Worm (Caenorhabditis elegans): ENCODE data around the gene Y6D1A.1.
A peak's percentile ranks its signal among the peaks of the same experiment; 100 is the strongest.

Y6D1A.1 gene

DNA sequence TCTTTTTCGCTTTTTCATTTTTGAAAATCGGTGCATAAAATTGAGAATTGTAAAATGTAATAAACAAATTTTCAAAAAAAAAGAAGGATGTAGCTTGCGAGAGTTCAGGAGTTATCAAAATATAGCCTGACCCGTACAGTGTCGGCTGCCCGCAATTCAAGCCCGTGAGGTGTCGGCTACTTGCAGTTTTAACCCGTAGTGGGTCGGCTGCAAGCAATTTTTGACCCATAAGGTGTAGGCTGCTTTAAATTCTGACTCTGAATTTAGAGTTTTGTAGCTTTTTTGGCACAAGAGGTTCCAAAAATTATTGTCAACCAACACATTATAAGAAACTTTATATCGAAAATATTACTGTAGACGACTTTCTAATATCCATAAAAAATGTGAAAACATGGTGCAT is 22.5 kb upstream of the Y6D1A.1 start:
- TF ChIP-seq nhr-10 (tag; optimal IDR thresholded peaks at IDR 0.05), result no peak
- peak; percentile 57 for TF ChIP-seq ama-1 (optimal IDR thresholded peaks at IDR 0.05)
- TF ChIP-seq sma-3 (GFP tag; optimal IDR thresholded peaks at IDR 0.05), result no peak
- peak; percentile 18 for TF ChIP-seq snpc-4 (tag; optimal IDR thresholded peaks at IDR 0.05)
- peak; percentile 52 for TF ChIP-seq nhr-21 (tag; optimal IDR thresholded peaks at IDR 0.05)
- no peak for TF ChIP-seq ZK546.5 (tag; optimal IDR thresholded peaks at IDR 0.05)
- no peak for TF ChIP-seq unc-39 (tag; optimal IDR thresholded peaks at IDR 0.05)
- no peak for TF ChIP-seq nhr-6 (tag; optimal IDR thresholded peaks at IDR 0.05)
- no peak for TF ChIP-seq ztf-1 (GFP tag; conservative IDR thresholded peaks at IDR 0.05)
- TF ChIP-seq sem-4 (tag; optimal IDR thresholded peaks at IDR 0.05), result no peak
- TF ChIP-seq gmeb-1 (tag; optimal IDR thresholded peaks at IDR 0.05), result no peak
- TF ChIP-seq nhr-129 (tag; optimal IDR thresholded peaks at IDR 0.05), result no peak
- TF ChIP-seq nhr-237 (tag; optimal IDR thresholded peaks at IDR 0.05), result no peak
- TF ChIP-seq peb-1 (tag; optimal IDR thresholded peaks at IDR 0.05), result no peak
- TF ChIP-seq C34F6.9 (tag; optimal IDR thresholded peaks at IDR 0.05), result no peak
- no peak for TF ChIP-seq nhr-12 (tag; optimal IDR thresholded peaks at IDR 0.05)
- no peak for TF ChIP-seq unc-55 (GFP tag; optimal IDR thresholded peaks at IDR 0.05)
- TF ChIP-seq mdl-1 (tag; optimal IDR thresholded peaks at IDR 0.05), result no peak
- TF ChIP-seq ztf-11 (tag; optimal IDR thresholded peaks at IDR 0.05), result no peak
- no peak for TF ChIP-seq mab-5 (tag; optimal IDR thresholded peaks at IDR 0.05)
- no peak for TF ChIP-seq unc-62 (GFP tag; optimal IDR thresholded peaks at IDR 0.05)
- no peak for TF ChIP-seq blmp-1 (tag; optimal IDR thresholded peaks at IDR 0.05; ENCODE audit: insufficient read depth)
- no peak for TF ChIP-seq dmd-4 (tag; optimal IDR thresholded peaks at IDR 0.05)
- no peak for TF ChIP-seq R02D3.7 (tag; optimal IDR thresholded peaks at IDR 0.05)
- no peak for TF ChIP-seq mbf-1 (tag; optimal IDR thresholded peaks at IDR 0.05)
- TF ChIP-seq elt-1 (tag; optimal IDR thresholded peaks at IDR 0.05), result no peak
- TF ChIP-seq elt-3 (tag; optimal IDR thresholded peaks at IDR 0.05), result no peak

DNA sequence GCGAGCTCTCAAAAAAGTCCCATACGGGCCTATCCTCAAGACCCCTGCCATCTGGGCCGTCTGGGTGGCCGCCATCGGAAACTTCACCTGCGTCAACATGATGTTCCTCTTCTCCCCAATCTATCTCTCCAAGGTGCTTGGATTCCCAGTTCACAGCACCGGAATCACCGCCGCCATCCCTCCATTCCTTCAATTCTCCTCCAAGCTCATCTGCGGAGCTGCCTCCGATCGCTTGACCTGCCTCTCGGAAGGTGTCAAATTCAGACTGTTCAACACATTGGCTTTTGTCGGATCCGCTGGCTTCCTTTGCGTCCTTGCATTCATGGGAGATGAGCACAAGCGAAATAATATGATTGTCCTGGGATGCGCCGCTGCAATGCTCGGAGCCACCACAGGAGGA is 21.6 kb upstream of the Y6D1A.1 start:
- no peak for TF ChIP-seq nhr-237 (tag; optimal IDR thresholded peaks at IDR 0.05)
- TF ChIP-seq elt-3 (tag; optimal IDR thresholded peaks at IDR 0.05), result no peak
- TF ChIP-seq lin-39 (tag; optimal IDR thresholded peaks at IDR 0.05), result no peak
- TF ChIP-seq ztf-4 (tag; optimal IDR thresholded peaks at IDR 0.05), result no peak
- TF ChIP-seq sem-4 (tag; optimal IDR thresholded peaks at IDR 0.05), result no peak
- TF ChIP-seq sma-9 (GFP tag; optimal IDR thresholded peaks at IDR 0.05), result no peak
- no peak for TF ChIP-seq sma-9 (tag; optimal IDR thresholded peaks at IDR 0.05)
- no peak for TF ChIP-seq nhr-77 (tag; optimal IDR thresholded peaks at IDR 0.05)
- TF ChIP-seq ztf-11 (tag; optimal IDR thresholded peaks at IDR 0.05), result no peak

DNA sequence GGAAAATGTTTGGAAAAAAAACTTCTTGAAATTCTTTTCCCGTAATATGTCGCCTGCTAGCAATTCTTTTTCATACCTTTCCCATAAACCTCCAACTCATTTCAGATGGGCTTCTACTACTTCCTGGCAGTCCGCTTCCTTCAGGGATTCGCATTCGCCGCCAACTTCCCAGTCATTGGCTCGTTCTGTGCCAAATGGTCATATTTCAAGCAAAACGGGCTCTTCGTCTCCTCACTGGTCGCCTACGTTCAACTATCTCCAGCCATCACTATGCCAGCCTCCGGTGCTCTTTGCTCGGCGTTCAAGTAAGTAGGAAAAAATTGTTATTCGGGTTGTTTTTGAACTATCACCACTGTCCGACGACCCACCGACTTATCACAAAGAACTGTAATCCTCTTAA is 20.7 kb upstream of the Y6D1A.1 start:
- TF ChIP-seq unc-39 (tag; optimal IDR thresholded peaks at IDR 0.05) (no peak), nhr-21 (tag; optimal IDR thresholded peaks at IDR 0.05) (no peak), blmp-1 (tag; optimal IDR thresholded peaks at IDR 0.05; ENCODE audit: insufficient read depth) (no peak), ztf-4 (tag; optimal IDR thresholded peaks at IDR 0.05) (no peak), lin-39 (tag; optimal IDR thresholded peaks at IDR 0.05) (no peak), elt-1 (tag; optimal IDR thresholded peaks at IDR 0.05) (no peak), nhr-25 (tag; optimal IDR thresholded peaks at IDR 0.05) (no peak), sma-9 (GFP tag; optimal IDR thresholded peaks at IDR 0.05) (no peak), sma-9 (tag; optimal IDR thresholded peaks at IDR 0.05) (no peak), F13H6.1 (tag; optimal IDR thresholded peaks at IDR 0.05) (no peak), zag-1 (tag; optimal IDR thresholded peaks at IDR 0.05) (no peak), lin-13 (GFP tag; optimal IDR thresholded peaks at IDR 0.05) (no peak), nhr-237 (tag; optimal IDR thresholded peaks at IDR 0.05) (no peak)

DNA sequence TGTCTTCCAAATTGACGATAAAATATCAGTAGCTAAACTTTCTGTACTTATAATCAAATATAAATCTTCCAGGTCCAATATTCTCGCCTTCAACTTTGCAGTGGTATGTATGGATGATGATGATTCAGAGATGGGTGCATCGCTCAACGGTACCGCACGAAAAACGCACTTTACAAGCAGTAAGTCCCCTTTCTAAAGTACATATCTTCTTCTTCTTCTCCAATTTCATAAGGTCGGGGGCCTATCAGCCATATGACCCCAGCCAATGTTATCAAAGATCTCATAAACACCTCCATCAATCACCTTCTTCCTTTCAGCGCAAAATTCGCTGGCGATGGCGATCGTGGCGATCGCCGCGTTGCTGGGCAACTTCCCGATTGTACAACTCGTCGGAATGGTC is 20.0 kb upstream of the Y6D1A.1 start:
- TF ChIP-seq ama-1 (optimal IDR thresholded peaks at IDR 0.05), result peak; percentile 45
- no peak for TF ChIP-seq Y55F3AM.14 (GFP tag; optimal IDR thresholded peaks at IDR 0.05)
- no peak for TF ChIP-seq blmp-1 (tag; optimal IDR thresholded peaks at IDR 0.05; ENCODE audit: insufficient read depth)
- TF ChIP-seq nhr-77 (tag; optimal IDR thresholded peaks at IDR 0.05), result no peak
- no peak for TF ChIP-seq unc-62 (GFP tag; optimal IDR thresholded peaks at IDR 0.05)
- no peak for TF ChIP-seq nhr-6 (tag; optimal IDR thresholded peaks at IDR 0.05)
- TF ChIP-seq ZK546.5 (tag; optimal IDR thresholded peaks at IDR 0.05), result no peak
- no peak for TF ChIP-seq snpc-4 (tag; optimal IDR thresholded peaks at IDR 0.05)
- no peak for TF ChIP-seq aly-2 (tag; optimal IDR thresholded peaks at IDR 0.05)
- TF ChIP-seq nhr-21 (tag; optimal IDR thresholded peaks at IDR 0.05), result peak; percentile 71
- no peak for TF ChIP-seq crh-2 (tag; optimal IDR thresholded peaks at IDR 0.05)
- TF ChIP-seq nhr-11 (tag; optimal IDR thresholded peaks at IDR 0.05), result no peak
- no peak for TF ChIP-seq nhr-25 (tag; optimal IDR thresholded peaks at IDR 0.05)
- TF ChIP-seq ztf-11 (tag; optimal IDR thresholded peaks at IDR 0.05), result no peak
- TF ChIP-seq lin-13 (GFP tag; optimal IDR thresholded peaks at IDR 0.05), result no peak
- no peak for TF ChIP-seq unc-39 (tag; optimal IDR thresholded peaks at IDR 0.05)
- TF ChIP-seq ceh-16 (tag; optimal IDR thresholded peaks at IDR 0.05), result no peak
- TF ChIP-seq mdl-1 (tag; optimal IDR thresholded peaks at IDR 0.05), result no peak
- no peak for TF ChIP-seq sem-4 (tag; optimal IDR thresholded peaks at IDR 0.05)
- TF ChIP-seq sma-3 (GFP tag; optimal IDR thresholded peaks at IDR 0.05), result peak; percentile 35
- TF ChIP-seq lsy-2 (tag; optimal IDR thresholded peaks at IDR 0.05), result no peak
- TF ChIP-seq peb-1 (tag; optimal IDR thresholded peaks at IDR 0.05), result no peak
- no peak for TF ChIP-seq F13H6.1 (tag; optimal IDR thresholded peaks at IDR 0.05)
- no peak for TF ChIP-seq skn-1 (tag; optimal IDR thresholded peaks at IDR 0.05)
- TF ChIP-seq sma-9 (GFP tag; optimal IDR thresholded peaks at IDR 0.05), result peak; percentile 74
- TF ChIP-seq sma-9 (tag; optimal IDR thresholded peaks at IDR 0.05), result no peak
- no peak for TF ChIP-seq nhr-10 (tag; optimal IDR thresholded peaks at IDR 0.05)
- TF ChIP-seq lin-39 (tag; optimal IDR thresholded peaks at IDR 0.05), result no peak
- no peak for TF ChIP-seq egl-27 (tag; optimal IDR thresholded peaks at IDR 0.05)
- no peak for TF ChIP-seq ceh-82 (tag; optimal IDR thresholded peaks at IDR 0.05)
- TF ChIP-seq nhr-237 (tag; optimal IDR thresholded peaks at IDR 0.05), result no peak
- no peak for TF ChIP-seq fos-1 (tag; optimal IDR thresholded peaks at IDR 0.05)
- TF ChIP-seq mbf-1 (tag; optimal IDR thresholded peaks at IDR 0.05), result no peak
